Worm (Caenorhabditis elegans) whole organism, L3 larva: ENCODE results near the gene Y49E10.10.

Source experiments
- R02D3.7 ChIP-seq: fragments of 150-350 bp; optimal IDR thresholded peaks from 2 replicates; lab custom pipeline; 2014; ENCODE audit warnings: missing biosample characterization, missing genetic modification characterization
- ZK546.5 ChIP-seq: sonication (generic microtip); optimal IDR thresholded peaks from 2 replicates; lab custom pipeline; 2017; ENCODE audit warnings: missing biosample characterization, missing genetic modification characterization
- ceh-28 ChIP-seq: fragments of 150-350 bp; optimal IDR thresholded peaks from 2 replicates; lab custom pipeline; 2014; ENCODE audit warnings: missing biosample characterization, missing genetic modification reagents, missing genetic modification characterization
- ceh-82 ChIP-seq: fragments of 150-350 bp; optimal IDR thresholded peaks from 2 replicates; lab custom pipeline; 2014; ENCODE audit warnings: missing biosample characterization, missing genetic modification characterization
- egl-27 ChIP-seq: sonication (generic microtip); optimal IDR thresholded peaks from 4 replicates; lab custom pipeline; 2017; ENCODE audit warnings: missing biosample characterization, missing genetic modification reagents, missing genetic modification characterization
- elt-1 ChIP-seq: fragments of 150-350 bp; optimal IDR thresholded peaks from 2 replicates; lab custom pipeline; 2014; ENCODE audit warnings: missing biosample characterization, missing genetic modification characterization
- elt-2 ChIP-seq: sonication (generic microtip); optimal IDR thresholded peaks from 2 replicates; lab custom pipeline; 2016; ENCODE audit warnings: missing genetic modification reagents, mild to moderate bottlenecking, missing genetic modification characterization, missing compliant biosample characterization
- elt-3 ChIP-seq, 3 experiments: fragments of 150-350 bp in 1 of 3; sonication (generic microtip) in 2 of 3; optimal IDR thresholded peaks; 2 replicates in 2 of 3; 4 replicates in 1 of 3; lab custom pipeline; 2014 to 2017; ENCODE audit warnings: missing biosample characterization in 3 of 3, missing genetic modification characterization in 3 of 3
- eor-1 ChIP-seq, 2 experiments: fragments of 150-350 bp; optimal IDR thresholded peaks; 2 replicates each; lab custom pipeline; 2014 to 2018; ENCODE audit warnings: missing biosample characterization in 2 of 2, missing genetic modification characterization in 2 of 2
- fkh-10 ChIP-seq: sonication (generic microtip); optimal IDR thresholded peaks from 2 replicates; lab custom pipeline; 2017; ENCODE audit warnings: missing biosample characterization, missing genetic modification reagents, missing genetic modification characterization
- fkh-2 ChIP-seq: fragments of 150-350 bp; optimal IDR thresholded peaks from 2 replicates; lab custom pipeline; 2014; ENCODE audit warnings: missing biosample characterization, missing genetic modification reagents, missing genetic modification characterization
- fos-1 ChIP-seq: fragments of 150-350 bp; optimal IDR thresholded peaks from 2 replicates; lab custom pipeline; 2014; ENCODE audit warnings: missing biosample characterization, missing genetic modification characterization
- hmg-11 ChIP-seq: sonication (generic microtip); optimal IDR thresholded peaks from 2 replicates; lab custom pipeline; 2016; ENCODE audit warnings: missing genetic modification characterization, missing compliant biosample characterization
- jun-1 ChIP-seq: fragments of 150-350 bp; optimal IDR thresholded peaks from 2 replicates; lab custom pipeline; 2014; ENCODE audit warnings: missing biosample characterization, missing genetic modification reagents, missing genetic modification characterization
- lin-15B ChIP-seq: fragments of 150-350 bp; optimal IDR thresholded peaks from 2 replicates; lab custom pipeline; 2014; ENCODE audit warnings: missing biosample characterization, missing genetic modification characterization
- lsy-12 ChIP-seq: sonication (generic microtip); optimal IDR thresholded peaks from 2 replicates; lab custom pipeline; 2016; ENCODE audit warnings: mild to moderate bottlenecking, missing genetic modification characterization, missing compliant biosample characterization
- nfya-1 ChIP-seq: sonication (generic microtip); optimal IDR thresholded peaks from 2 replicates; lab custom pipeline; 2017; ENCODE audit warnings: missing genetic modification characterization, mild to moderate bottlenecking, missing compliant biosample characterization, antibody characterized with exemption, moderate library complexity; ENCODE audit not compliant: insufficient read depth
- nhr-23 ChIP-seq: fragments of 150-350 bp; optimal IDR thresholded peaks from 2 replicates; lab custom pipeline; 2014; ENCODE audit warnings: missing biosample characterization, missing genetic modification reagents, missing genetic modification characterization
- nhr-25 ChIP-seq: sonication (generic microtip); optimal IDR thresholded peaks from 2 replicates; lab custom pipeline; 2017; ENCODE audit warnings: missing biosample characterization, missing genetic modification characterization
- nhr-28 ChIP-seq: fragments of 150-350 bp; optimal IDR thresholded peaks from 2 replicates; lab custom pipeline; 2014; ENCODE audit warnings: missing biosample characterization, missing genetic modification characterization
- nhr-43 ChIP-seq: sonication (generic microtip); optimal IDR thresholded peaks from 2 replicates; lab custom pipeline; 2016; ENCODE audit warnings: mild to moderate bottlenecking, missing genetic modification characterization, missing compliant biosample characterization; ENCODE audit not compliant: poor library complexity, severe bottlenecking
- pha-4 ChIP-seq: fragments of 150-350 bp; optimal IDR thresholded peaks from 2 replicates; lab custom pipeline; 2014; ENCODE audit warnings: missing biosample characterization, missing genetic modification reagents, missing genetic modification characterization
- snpc-4 ChIP-seq: fragments of 150-350 bp; optimal IDR thresholded peaks from 2 replicates; lab custom pipeline; 2014; ENCODE audit warnings: missing biosample characterization, missing genetic modification characterization
- tbx-2 ChIP-seq: sonication (generic microtip); optimal IDR thresholded peaks from 2 replicates; lab custom pipeline; 2016; ENCODE audit warnings: mild to moderate bottlenecking, missing genetic modification characterization, missing compliant biosample characterization
- unc-39 ChIP-seq: sonication (generic microtip); optimal IDR thresholded peaks from 4 replicates; lab custom pipeline; 2017; ENCODE audit warnings: missing biosample characterization, missing genetic modification characterization
- unc-62 ChIP-seq: fragments of 150-350 bp; sonication (generic microtip); optimal IDR thresholded peaks from 4 replicates; lab custom pipeline; 2014; ENCODE audit warnings: missing biosample characterization, missing genetic modification reagents, missing genetic modification characterization

Y49E10.10 gene

DNA sequence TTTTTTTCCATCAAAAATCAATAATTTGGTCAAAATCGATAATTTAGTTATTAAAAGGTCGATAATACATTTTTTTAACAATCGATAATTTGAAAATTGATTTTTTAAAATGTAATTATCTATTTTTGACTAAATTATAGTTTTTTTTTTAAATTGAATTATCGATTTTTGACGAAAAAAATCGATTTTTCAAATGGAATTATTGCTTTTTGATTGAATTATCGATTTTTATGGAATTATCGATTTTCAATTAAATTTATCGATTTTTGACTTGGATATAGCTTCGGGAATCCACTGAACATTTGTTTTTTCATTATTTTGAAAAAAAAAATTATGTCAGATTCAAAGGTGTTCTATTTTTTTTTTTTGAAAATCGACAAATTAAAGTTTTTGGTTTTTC is 15.0 kb downstream of the Y49E10.10 start:
- TF ChIP-seq egl-27 (no peak), ceh-28 (peak; percentile 93)

ce11 chrIII:12411059-12411458 is 15.8 kb downstream of the Y49E10.10 start:
- TF ChIP-seq ceh-28 (peak; percentile 97), ZK546.5 (tag; lab: Kevin White, UChicago) (no peak)

DNA sequence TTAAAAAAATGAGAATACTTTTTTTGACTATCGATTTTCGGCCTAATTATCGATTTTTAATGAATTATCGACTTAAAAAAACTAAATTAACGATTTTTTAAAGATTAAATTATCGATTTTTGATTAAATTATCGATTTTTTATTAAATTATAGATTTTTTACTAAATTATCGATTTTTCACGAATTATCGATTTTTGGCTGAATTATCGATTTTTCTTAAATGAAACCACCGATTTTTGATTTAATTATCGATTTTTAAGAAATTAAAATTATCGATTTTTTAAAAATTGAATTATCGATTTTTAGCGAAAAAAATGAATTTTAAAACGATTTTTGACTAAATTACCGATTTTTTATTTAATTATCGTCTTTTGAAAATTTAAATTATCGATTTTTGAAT is 16.4 kb downstream of the Y49E10.10 start:
- no peak for TF ChIP-seq unc-62
- TF ChIP-seq ceh-28, result peak; percentile 98

DNA sequence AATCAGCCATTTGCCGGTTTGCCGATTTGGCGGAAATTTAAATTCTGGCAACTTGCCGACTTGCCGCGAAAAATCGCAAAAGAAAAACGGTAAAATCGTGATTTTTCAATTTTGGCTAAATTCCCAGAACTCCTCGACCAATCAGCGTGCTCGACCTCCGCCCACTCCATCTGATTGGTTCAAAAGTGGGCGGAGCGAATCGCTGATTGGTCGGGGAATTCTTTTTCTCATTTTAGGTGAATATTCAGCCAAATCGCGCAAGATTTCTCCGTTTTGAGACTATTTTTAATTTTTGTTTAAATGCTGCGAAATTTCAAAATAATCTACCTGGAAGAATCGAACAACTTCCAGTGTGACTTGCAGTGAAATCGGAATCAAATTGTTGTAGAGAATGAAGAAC is 19.3 kb downstream of the Y49E10.10 start:
- TF ChIP-seq nhr-28 (tag; lab: Kevin White, UChicago) (no peak), nfya-1 (tag; lab: Kevin White, UChicago) (peak; percentile 91)

DNA sequence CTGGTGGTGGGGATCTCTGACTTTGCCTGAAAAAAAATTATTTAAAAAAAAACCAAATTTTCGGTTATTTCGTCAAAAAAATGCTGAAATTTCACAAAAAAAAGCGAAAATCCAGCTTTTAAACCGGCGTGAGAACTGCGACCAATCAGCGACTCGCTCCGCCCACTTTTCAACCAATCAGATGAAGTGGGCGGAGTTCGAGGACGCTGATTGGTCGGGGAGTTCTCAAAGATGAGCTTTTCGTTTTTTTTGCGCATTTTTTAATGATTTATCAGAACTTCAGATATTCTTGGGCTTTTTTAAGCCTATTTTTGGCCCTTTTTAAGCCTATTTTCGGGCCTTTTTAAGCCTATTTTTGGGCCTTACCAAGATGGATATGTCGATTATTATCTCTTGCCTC is 25.0 kb downstream of the Y49E10.10 start:
- peak; percentile 93 for TF ChIP-seq nfya-1 (tag; lab: Kevin White, UChicago)
- no peak for TF ChIP-seq nhr-25 (tag; lab: Kevin White, UChicago)
- no peak for TF ChIP-seq R02D3.7 (tag; lab: Kevin White, UChicago)
- no peak for TF ChIP-seq eor-1 (tag; optimal IDR thresholded peaks at IDR 0.05; lab: Kevin White, UChicago)
- no peak for TF ChIP-seq snpc-4

DNA sequence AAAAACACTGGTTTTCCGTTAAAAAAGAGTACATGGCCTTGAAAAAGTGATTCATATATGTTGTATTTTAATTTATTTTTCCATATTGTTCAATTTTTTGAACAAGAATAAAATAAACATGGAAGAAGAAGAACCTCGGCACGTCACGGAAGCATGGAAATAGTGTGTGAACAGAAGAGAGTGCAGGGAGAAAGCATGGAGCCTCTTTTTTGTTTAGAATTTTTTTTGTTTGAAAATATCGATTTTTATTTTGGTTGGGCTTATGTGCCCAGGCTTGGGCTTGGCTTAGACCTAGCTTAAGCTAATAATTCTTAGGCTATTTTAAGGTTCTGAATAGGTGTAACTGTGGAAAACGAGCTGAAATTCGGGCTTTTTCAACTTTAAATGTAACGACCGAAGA is 26.4 kb downstream of the Y49E10.10 start, which contains the start of gene tat-1:
Gene tat-1 (minus strand): TSS at position 11 of the 400 bp plus-strand sequence.
- TF ChIP-seq hmg-11 (tag; lab: Kevin White, UChicago), result peak; percentile 58
- TF ChIP-seq fkh-2 (tag; lab: Kevin White, UChicago), result no peak
- no peak for TF ChIP-seq nhr-23
- no peak for TF ChIP-seq fkh-10 (GFP tag; lab: Kevin White, UChicago)
- peak; percentile 53 for TF ChIP-seq ceh-28
- no peak for TF ChIP-seq snpc-4
- TF ChIP-seq egl-27, result no peak
- TF ChIP-seq, all 47 proteins: peak for 2

DNA sequence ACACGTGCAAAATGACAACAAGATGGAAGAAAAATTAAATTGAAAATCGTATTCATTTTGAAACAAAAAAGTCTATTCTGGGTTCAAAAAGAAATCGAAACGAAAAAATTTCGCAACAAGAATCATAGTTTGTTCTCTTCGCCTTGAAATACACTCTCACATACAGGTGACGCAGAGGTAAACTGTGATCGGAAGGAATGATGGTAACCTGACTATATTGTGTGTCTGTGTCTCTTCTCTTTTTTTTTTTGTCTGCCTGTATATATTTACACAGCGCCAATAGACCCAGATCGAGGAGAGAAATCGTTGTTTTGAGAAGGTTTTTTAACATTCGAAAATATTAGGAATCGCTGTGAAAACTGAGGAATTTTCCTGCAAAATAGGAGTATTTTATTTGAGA is 28.8 kb downstream of the Y49E10.10 start:
- peak; percentile 30 for TF ChIP-seq elt-2 (tag; lab: Kevin White, UChicago)
- TF ChIP-seq eor-1 (tag; optimal IDR thresholded peaks at IDR 0.05; lab: Kevin White, UChicago), result no peak
- TF ChIP-seq snpc-4, result peak; percentile 42
- no peak for TF ChIP-seq tbx-2 (tag; lab: Kevin White, UChicago)
- TF ChIP-seq fos-1 (tag; lab: Kevin White, UChicago), result no peak
- TF ChIP-seq jun-1 (tag; lab: Kevin White, UChicago), result peak; percentile 67
- peak; percentile 15 for TF ChIP-seq nfya-1 (tag; lab: Kevin White, UChicago)
- no peak for TF ChIP-seq elt-3 (tag; optimal IDR thresholded peaks at IDR 0.05; lab: Kevin White, UChicago)
- peak; percentile 39 for TF ChIP-seq hmg-11 (tag; lab: Kevin White, UChicago)
- TF ChIP-seq lsy-12 (tag; lab: Kevin White, UChicago), result no peak
- TF ChIP-seq pha-4 (tag; lab: Kevin White, UChicago), result peak; percentile 97
- TF ChIP-seq nhr-25 (tag; lab: Kevin White, UChicago), result peak; percentile 52
- TF ChIP-seq, all 47 proteins: peak for 7

DNA sequence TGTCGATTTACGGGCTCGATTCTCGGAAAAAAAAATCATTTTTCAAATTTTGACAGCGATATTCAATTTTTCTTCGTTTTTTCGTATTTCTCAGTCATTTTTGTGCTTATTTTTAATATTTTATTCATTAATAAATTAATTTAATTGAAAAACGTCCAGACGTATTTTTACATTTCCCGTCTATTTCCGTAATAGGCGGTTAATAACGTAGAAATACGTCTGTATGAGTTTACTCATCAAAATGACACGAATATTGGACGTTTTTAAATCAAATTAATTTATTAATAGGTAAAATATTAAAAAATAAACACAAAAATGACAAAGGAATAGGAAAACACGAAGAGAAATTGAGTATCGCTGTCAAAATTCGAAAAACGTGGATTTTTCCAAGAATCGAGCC is 29.4 kb downstream of the Y49E10.10 start:
- TF ChIP-seq pha-4 (tag; lab: Kevin White, UChicago) (no peak), fkh-10 (GFP tag; lab: Kevin White, UChicago) (no peak), unc-39 (tag; lab: Kevin White, UChicago) (no peak), lin-15B (tag; lab: Kevin White, UChicago) (no peak), ceh-82 (no peak), fkh-2 (tag; lab: Kevin White, UChicago) (no peak), elt-1 (no peak), snpc-4 (no peak), tbx-2 (tag; lab: Kevin White, UChicago) (no peak), nhr-43 (tag; lab: Kevin White, UChicago) (no peak)
- TF ChIP-seq, all 47 proteins: peak for 0
